Fruit fly (Drosophila melanogaster) whole organism, embryonic: ENCODE results near the gene Cpr11B.

ENCODE experiments used
- Adf1 ChIP-seq: fragments of 200-800 bp; sonication (Bioruptor generic); IDR thresholded peaks from 2 replicates; pipeline ENCODE4 v1.3.6; 2022; ENCODE audit warnings: missing biosample characterization, missing genetic modification characterization
- B-H2 ChIP-seq: fragments of 200-800 bp; sonication (Bioruptor generic); optimal IDR thresholded peaks from 2 replicates; lab custom pipeline; 2018; ENCODE audit warnings: missing biosample characterization, mild to moderate bottlenecking, missing genetic modification characterization
- BEAF-32 ChIP-seq: fragments of 200-800 bp; sonication (Bioruptor generic); optimal IDR thresholded peaks from 3 replicates; lab custom pipeline; 2017; ENCODE audit warnings: missing biosample characterization, missing genetic modification characterization, mild to moderate bottlenecking, moderate library complexity, missing genetic modification reagents
- CG10267 ChIP-seq: fragments of 200-800 bp; sonication (Bioruptor generic); optimal IDR thresholded peaks from 2 replicates; lab custom pipeline; 2018; ENCODE audit warnings: missing biosample characterization, mild to moderate bottlenecking, missing genetic modification characterization, moderate library complexity
- CG12104 ChIP-seq: fragments of 200-800 bp; sonication (Bioruptor generic); optimal IDR thresholded peaks from 3 replicates; lab custom pipeline; 2016; ENCODE audit warnings: missing biosample characterization, missing genetic modification characterization
- CG12299 ChIP-seq: fragments of 200-800 bp; sonication (Bioruptor generic); optimal IDR thresholded peaks from 2 replicates; lab custom pipeline; 2018; ENCODE audit warnings: missing biosample characterization, mild to moderate bottlenecking, missing genetic modification characterization
- CG12391 ChIP-seq: fragments of 200-800 bp; sonication (Bioruptor generic); optimal IDR thresholded peaks from 3 replicates; lab custom pipeline; 2018; ENCODE audit warnings: missing biosample characterization, mild to moderate bottlenecking, missing genetic modification characterization, moderate library complexity
- CG12659 ChIP-seq: fragments of 200-800 bp; sonication (Bioruptor generic); optimal IDR thresholded peaks from 3 replicates; lab custom pipeline; 2017; ENCODE audit warnings: mild to moderate bottlenecking, missing biosample characterization, missing genetic modification reagents, missing genetic modification characterization
- CG12942 ChIP-seq: fragments of 200-800 bp; sonication (Bioruptor generic); optimal IDR thresholded peaks from 3 replicates; lab custom pipeline; 2016; ENCODE audit warnings: missing biosample characterization, missing genetic modification characterization
- CG13624 ChIP-seq: fragments of 200-800 bp; sonication (Bioruptor generic); optimal IDR thresholded peaks from 2 replicates; lab custom pipeline; 2016; ENCODE audit warnings: missing biosample characterization, missing genetic modification characterization
- CG15269 ChIP-seq: fragments of 200-800 bp; sonication (Bioruptor generic); optimal IDR thresholded peaks from 2 replicates; lab custom pipeline; 2018; ENCODE audit warnings: missing biosample characterization, mild to moderate bottlenecking, missing genetic modification characterization, moderate library complexity
- CG1603 ChIP-seq: fragments of 200-800 bp; sonication (Bioruptor generic); optimal IDR thresholded peaks from 2 replicates; lab custom pipeline; 2019; ENCODE audit warnings: missing biosample characterization, mild to moderate bottlenecking, missing genetic modification characterization, moderate library complexity
- CG18262 ChIP-seq: fragments of 200-800 bp; optimal IDR thresholded peaks from 3 replicates; lab custom pipeline; 2019; ENCODE audit warnings: missing biosample characterization, mild to moderate bottlenecking, missing genetic modification characterization, moderate library complexity
- CG2116 ChIP-seq: fragments of 200-800 bp; sonication (Bioruptor generic); optimal IDR thresholded peaks from 3 replicates; lab custom pipeline; 2018; ENCODE audit warnings: missing biosample characterization, mild to moderate bottlenecking, missing genetic modification characterization
- CG2202 ChIP-seq: fragments of 200-800 bp; sonication (Bioruptor generic); optimal IDR thresholded peaks from 2 replicates; lab custom pipeline; 2018; ENCODE audit warnings: missing biosample characterization, mild to moderate bottlenecking, missing genetic modification characterization
- CG31388 ChIP-seq: fragments of 200-800 bp; sonication (Bioruptor generic); optimal IDR thresholded peaks from 2 replicates; lab custom pipeline; 2016; ENCODE audit warnings: missing biosample characterization, missing genetic modification characterization
- CG3281 ChIP-seq: fragments of 200-800 bp; sonication (Bioruptor generic); optimal IDR thresholded peaks from 3 replicates; lab custom pipeline; 2017; ENCODE audit warnings: missing biosample characterization, mild to moderate bottlenecking, missing genetic modification characterization
- CG3407 ChIP-seq: fragments of 200-800 bp; sonication (Bioruptor generic); optimal IDR thresholded peaks from 2 replicates; lab custom pipeline; 2018; ENCODE audit warnings: missing biosample characterization, mild to moderate bottlenecking, missing genetic modification characterization
- CG34422 ChIP-seq: fragments of 200-800 bp; sonication (Bioruptor generic); IDR thresholded peaks from 3 replicates; pipeline ENCODE4 v1.3.6; 2022; ENCODE audit warnings: missing biosample characterization, missing genetic modification characterization
- CG42726 ChIP-seq: fragments of 200-800 bp; sonication (Bioruptor generic); IDR thresholded peaks from 2 replicates; pipeline ENCODE4 v1.3.6; 2022; ENCODE audit warnings: missing biosample characterization, missing genetic modification characterization; ENCODE audit not compliant: partially characterized antibody
- CG4617 ChIP-seq: fragments of 200-800 bp; sonication (Bioruptor generic); optimal IDR thresholded peaks from 3 replicates; lab custom pipeline; 2016; ENCODE audit warnings: missing biosample characterization, missing genetic modification characterization, borderline replicate concordance
- CG5245 ChIP-seq: fragments of 200-800 bp; sonication (Bioruptor generic); optimal IDR thresholded peaks from 3 replicates; lab custom pipeline; 2016; ENCODE audit warnings: missing biosample characterization, missing genetic modification characterization
- CG6689 ChIP-seq: fragments of 200-800 bp; sonication (Bioruptor generic); IDR thresholded peaks from 2 replicates; pipeline ENCODE4 v1.3.6; 2022; ENCODE audit warnings: missing biosample characterization, missing genetic modification characterization
- CG8290 ChIP-seq, 3 experiments: fragments of 200-800 bp; sonication (Bioruptor generic); optimal IDR thresholded peaks; 2 replicates each; lab custom pipeline; 2016 to 2019; ENCODE audit warnings: missing biosample characterization in 3 of 3, missing genetic modification characterization in 3 of 3, mild to moderate bottlenecking in 2 of 3, moderate library complexity in 1 of 3
- CG8765 ChIP-seq: fragments of 200-800 bp; sonication (Bioruptor generic); IDR thresholded peaks from 2 replicates; pipeline ENCODE4 v1.3.6; 2022; ENCODE audit warnings: missing biosample characterization, missing genetic modification characterization
- CHES-1-like ChIP-seq: fragments of 200-800 bp; sonication (Bioruptor generic); optimal IDR thresholded peaks from 2 replicates; lab custom pipeline; 2016; ENCODE audit warnings: missing biosample characterization, missing genetic modification characterization
- Dref ChIP-seq: fragments of 200-800 bp; sonication (Bioruptor generic); IDR thresholded peaks from 2 replicates; pipeline ENCODE4 v1.3.6; 2022; ENCODE audit warnings: missing biosample characterization, missing genetic modification characterization
- HmgD ChIP-seq: fragments of 200-800 bp; sonication (Bioruptor generic); optimal IDR thresholded peaks from 3 replicates; lab custom pipeline; 2016; ENCODE audit warnings: missing biosample characterization, missing genetic modification characterization
- MTF-1 ChIP-seq: fragments of 200-800 bp; sonication (Bioruptor generic); optimal IDR thresholded peaks from 2 replicates; lab custom pipeline; 2018; ENCODE audit warnings: missing biosample characterization, mild to moderate bottlenecking, missing genetic modification characterization, borderline replicate concordance
- Nf-YC ChIP-seq: fragments of 200-800 bp; optimal IDR thresholded peaks from 3 replicates; lab custom pipeline; 2019; ENCODE audit warnings: missing biosample characterization, mild to moderate bottlenecking, missing genetic modification characterization, moderate library complexity
- Ptx1 ChIP-seq: fragments of 200-800 bp; sonication (Bioruptor generic); IDR thresholded peaks from 2 replicates; pipeline ENCODE4 v1.3.6; 2022; ENCODE audit warnings: missing biosample characterization, missing genetic modification characterization
- Rx ChIP-seq: fragments of 200-800 bp; sonication (Bioruptor generic); IDR thresholded peaks from 2 replicates; pipeline ENCODE4 v1.3.6; 2022; ENCODE audit warnings: missing biosample characterization, missing genetic modification characterization
- Sox102F ChIP-seq: fragments of 200-800 bp; sonication (Bioruptor generic); optimal IDR thresholded peaks from 2 replicates; lab custom pipeline; 2018; ENCODE audit warnings: missing biosample characterization, mild to moderate bottlenecking, missing genetic modification characterization, moderate library complexity
- Stat92E ChIP-seq, 3 experiments: fragments of >200 bp in 2 of 3; fragments of 200-800 bp in 1 of 3; sonication (Bioruptor generic) in 1 of 3; optimal IDR thresholded peaks; 2 replicates each; lab custom pipeline; 2017 to 2019; ENCODE audit warnings: missing biosample characterization in 3 of 3, missing genetic modification characterization in 3 of 3, mild to moderate bottlenecking in 1 of 3, moderate library complexity in 1 of 3
- Xrp1 ChIP-seq: fragments of 200-800 bp; sonication (Bioruptor generic); IDR thresholded peaks from 2 replicates; pipeline ENCODE4 v1.3.6; 2022; ENCODE audit warnings: missing biosample characterization, missing genetic modification characterization
- ab ChIP-seq: fragments of 200-800 bp; sonication (Bioruptor generic); optimal IDR thresholded peaks from 2 replicates; lab custom pipeline; 2016; ENCODE audit warnings: missing biosample characterization, missing genetic modification characterization
- aop ChIP-seq: fragments of 200-800 bp; sonication (Bioruptor generic); IDR thresholded peaks from 2 replicates; pipeline ENCODE4 v1.3.6; 2022; ENCODE audit warnings: missing biosample characterization, missing genetic modification characterization
- ara ChIP-seq: fragments of 200-800 bp; sonication (Bioruptor generic); IDR thresholded peaks from 2 replicates; pipeline ENCODE4 v1.3.6; 2022; ENCODE audit warnings: missing biosample characterization, missing genetic modification characterization
- crol ChIP-seq: fragments of 200-800 bp; sonication (Bioruptor generic); IDR thresholded peaks from 2 replicates; pipeline ENCODE4 v1.3.6; 2022; ENCODE audit warnings: missing biosample characterization, missing genetic modification characterization
- ftz-f1 ChIP-seq: fragments of 200-800 bp; sonication (Bioruptor generic); optimal IDR thresholded peaks from 2 replicates; lab custom pipeline; 2016; ENCODE audit warnings: missing biosample characterization, missing genetic modification characterization
- ind ChIP-seq: fragments of 200-800 bp; sonication (Bioruptor generic); optimal IDR thresholded peaks from 3 replicates; lab custom pipeline; 2016; ENCODE audit warnings: missing biosample characterization, missing genetic modification characterization
- jing ChIP-seq: fragments of 200-800 bp; sonication (Bioruptor generic); optimal IDR thresholded peaks from 2 replicates; lab custom pipeline; 2018; ENCODE audit warnings: missing biosample characterization, mild to moderate bottlenecking, missing genetic modification characterization
- onecut ChIP-seq: fragments of 200-800 bp; sonication (Bioruptor generic); IDR thresholded peaks from 2 replicates; pipeline ENCODE4 v1.3.6; 2022; ENCODE audit warnings: missing biosample characterization, missing genetic modification characterization
- pzg ChIP-seq: fragments of 200-800 bp; sonication (Bioruptor generic); optimal IDR thresholded peaks from 3 replicates; lab custom pipeline; 2018; ENCODE audit warnings: missing biosample characterization, mild to moderate bottlenecking, missing genetic modification characterization, moderate library complexity
- schlank ChIP-seq: fragments of 200-800 bp; sonication (Bioruptor generic); optimal IDR thresholded peaks from 2 replicates; lab custom pipeline; 2018; ENCODE audit warnings: missing biosample characterization, mild to moderate bottlenecking, missing genetic modification characterization
- sim ChIP-seq: fragments of 200-800 bp; sonication (Bioruptor generic); IDR thresholded peaks from 2 replicates; pipeline ENCODE4 v1.3.6; 2022; ENCODE audit warnings: missing biosample characterization, missing genetic modification characterization
- sisA ChIP-seq: fragments of 200-800 bp; sonication (Bioruptor generic); IDR thresholded peaks from 2 replicates; pipeline ENCODE4 v1.3.6; 2022; ENCODE audit warnings: missing biosample characterization, missing genetic modification characterization
- tin ChIP-seq: fragments of 200-800 bp; sonication (Bioruptor generic); optimal IDR thresholded peaks from 3 replicates; lab custom pipeline; 2016; ENCODE audit warnings: missing biosample characterization, missing genetic modification characterization
- tio ChIP-seq: fragments of 200-800 bp; sonication (Bioruptor generic); optimal IDR thresholded peaks from 2 replicates; lab custom pipeline; 2017; ENCODE audit warnings: missing biosample characterization, missing genetic modification characterization, inconsistent platforms

The Cpr11B gene

dm6 chrX:12578701-12579372 lies 25.9 kb downstream of the Cpr11B start (continued):
- no peak for TF ChIP-seq CG42726 (GFP tag; lab: Robert Waterston, UW)
- peak; percentile 21 for TF ChIP-seq tin (GFP tag; lab: Kevin White, UChicago)
- no peak for TF ChIP-seq CG5245 (GFP tag; lab: Kevin White, UChicago)
- no peak for TF ChIP-seq MTF-1
- TF ChIP-seq B-H2: no peak
- TF ChIP-seq CG12391 (tag; lab: Kevin White, UChicago): peak; percentile 73
- no peak for TF ChIP-seq ftz-f1 (GFP tag; lab: Kevin White, UChicago)
- peak; percentile 55; the same call in 1 of the 2 replicates for TF ChIP-seq Xrp1 (GFP tag; lab: Robert Waterston, UW)
- TF ChIP-seq HmgD (GFP tag; lab: Kevin White, UChicago): no peak
- TF ChIP-seq Nf-YC (tag; lab: Kevin White, UChicago): no peak
- TF ChIP-seq CG34422 (GFP tag; lab: Robert Waterston, UW): no peak
- peak; percentile 74 for TF ChIP-seq CG18262 (tag; lab: Kevin White, UChicago)
- peak; percentile 3 for TF ChIP-seq CG12299
- TF ChIP-seq Rx (GFP tag; lab: Robert Waterston, UW): peak; percentile 16; the same call in 1 of the 2 replicates
- no peak for TF ChIP-seq CG8765 (GFP tag; lab: Robert Waterston, UW)
- TF ChIP-seq Adf1 (GFP tag; lab: Robert Waterston, UW): no peak
- TF ChIP-seq ara (GFP tag; lab: Robert Waterston, UW): peak; percentile 40; the same call in 1 of the 2 replicates
- TF ChIP-seq CG2202 (tag; lab: Kevin White, UChicago): no peak
- peak; percentile 45 for TF ChIP-seq tio (GFP tag; lab: Kevin White, UChicago)
- TF ChIP-seq BEAF-32 (GFP tag; lab: Kevin White, UChicago): no peak
- TF ChIP-seq CG12659: peak; percentile 63
- no peak for TF ChIP-seq sim (GFP tag; lab: Robert Waterston, UW)
- TF ChIP-seq CG3407 (GFP tag; lab: Kevin White, UChicago): peak; percentile 12
- TF ChIP-seq onecut (GFP tag; lab: Robert Waterston, UW): no peak
- TF ChIP-seq CG3281 (GFP tag; lab: Kevin White, UChicago): peak; percentile 67
- TF ChIP-seq CG15269 (tag; lab: Kevin White, UChicago): peak; percentile 77
- TF ChIP-seq pzg (GFP tag; lab: Kevin White, UChicago): no peak
- no peak for TF ChIP-seq schlank (tag; lab: Kevin White, UChicago)
- TF ChIP-seq Stat92E (GFP tag; optimal IDR thresholded peaks at IDR 0.05; lab: Kevin White, UChicago): no peak
- TF ChIP-seq Sox102F (GFP tag; lab: Kevin White, UChicago): peak; percentile 76
- no peak for TF ChIP-seq CG8290 (GFP tag; optimal IDR thresholded peaks at IDR 0.05; lab: Kevin White, UChicago)
- no peak for TF ChIP-seq CG8290 (tag; optimal IDR thresholded peaks at IDR 0.05; lab: Kevin White, UChicago)
- peak; percentile 47 for TF ChIP-seq CG10267 (tag; lab: Kevin White, UChicago)
- TF ChIP-seq ab (GFP tag; lab: Kevin White, UChicago): no peak
- TF ChIP-seq CHES-1-like (GFP tag; lab: Kevin White, UChicago): no peak
- TF ChIP-seq sisA: peak; percentile 57
- no peak for TF ChIP-seq CG12942 (GFP tag; lab: Kevin White, UChicago)
- no peak for TF ChIP-seq aop
- TF ChIP-seq crol (GFP tag; lab: Robert Waterston, UW): peak; percentile 99
- no peak for TF ChIP-seq CG4617
- peak; percentile 57 for TF ChIP-seq ind
- peak; percentile 52; the same call in 1 of the 2 replicates for TF ChIP-seq CG6689 (GFP tag; lab: Robert Waterston, UW)
- no peak for TF ChIP-seq Dref
- TF ChIP-seq Ptx1: peak; percentile 51
- no peak for TF ChIP-seq CG2116 (GFP tag; lab: Kevin White, UChicago)
- peak; percentile 31 for TF ChIP-seq CG12104 (GFP tag; lab: Kevin White, UChicago)
- no peak for TF ChIP-seq CG13624 (GFP tag; lab: Kevin White, UChicago)
- TF ChIP-seq jing (GFP tag; lab: Kevin White, UChicago): peak; percentile 34
- TF ChIP-seq CG31388 (GFP tag; lab: Kevin White, UChicago): no peak
- peak; percentile 24 for TF ChIP-seq CG1603 (tag; lab: Kevin White, UChicago)
